Fruit fly (Drosophila melanogaster): ENCODE measurements around the gene CG3106.

- TF ChIP-seq CG16779 (tag; optimal IDR thresholded peaks at IDR 0.05): no peak
- peak; percentile 19; the same call in 1 of the 3 replicates for TF ChIP-seq eg (GFP tag; IDR thresholded peaks at IDR 0.05)
- TF ChIP-seq spab (GFP tag; optimal IDR thresholded peaks at IDR 0.05): no peak
Observed at dm6 chrX:9658095-9658838, 4.4 kb downstream of the CG3106 start.
